Worm (Caenorhabditis elegans): ENCODE results near the gene unc-51.

unc-51 gene

DNA sequence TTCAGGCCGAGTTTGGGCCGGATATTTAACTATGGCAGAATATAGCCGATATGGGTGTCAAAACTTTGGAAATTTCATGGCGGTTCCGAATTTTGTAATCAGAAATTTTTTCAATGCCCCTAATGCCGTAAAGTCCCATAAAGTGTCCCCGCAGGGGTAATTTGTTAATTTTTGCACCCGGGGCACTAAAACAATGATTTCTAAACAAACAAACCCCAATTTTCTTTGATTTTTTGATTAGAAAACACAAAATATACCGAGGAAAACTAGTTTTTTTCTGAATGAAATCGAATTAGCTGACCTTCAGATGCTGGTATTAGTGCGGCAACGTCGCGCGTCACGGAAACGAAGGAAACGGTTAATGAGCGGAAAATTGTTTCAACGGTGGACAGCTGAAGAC, 30.6 kb upstream of the unc-51 start:
- TF ChIP-seq die-1 (tag; optimal IDR thresholded peaks at IDR 0.05) (no peak), ceh-79 (tag; optimal IDR thresholded peaks at IDR 0.05) (no peak), lsl-1 (GFP tag; optimal IDR thresholded peaks at IDR 0.05) (no peak), tbp1 (GFP tag; optimal IDR thresholded peaks at IDR 0.05) (no peak), zfh-2 (GFP tag; conservative IDR thresholded peaks at IDR 0.05) (no peak), F55B11.4 (tag; optimal IDR thresholded peaks at IDR 0.05; ENCODE audit: borderline replicate concordance, insufficient read depth) (no peak), hmg-1.2 (GFP tag; IDR thresholded peaks at IDR 0.05) (no peak), nhr-120 (GFP tag; IDR thresholded peaks at IDR 0.05) (no peak), snpc-1.3 (tag; optimal IDR thresholded peaks at IDR 0.05; ENCODE audit: insufficient read depth) (no peak), lir-1 (GFP tag; conservative IDR thresholded peaks at IDR 0.05) (no peak), F57A8.1 (GFP tag; optimal IDR thresholded peaks at IDR 0.05) (no peak), Y53F4B.3 (GFP tag; IDR thresholded peaks at IDR 0.05) (no peak), ama-1 (optimal IDR thresholded peaks at IDR 0.05) (no peak), ama-1 (GFP tag; optimal IDR thresholded peaks at IDR 0.05) (no peak), somi-1 (GFP tag; optimal IDR thresholded peaks at IDR 0.05) (no peak), let-607 (tag; optimal IDR thresholded peaks at IDR 0.05) (no peak), C06A6.2 (GFP tag; conservative IDR thresholded peaks at IDR 0.05) (no peak), gei-17 (GFP tag; optimal IDR thresholded peaks at IDR 0.05) (no peak), F57C9.4 (tag; optimal IDR thresholded peaks at IDR 0.05) (no peak)

ce11 chrV:20022996-20023456, 18.7 kb upstream of the unc-51 start, which contains the start of gene lgc-55:
Gene lgc-55 (plus strand): TSS chrV:20023046.
- TF ChIP-seq K12H6.12 (tag; optimal IDR thresholded peaks at IDR 0.05) (no peak), ets-4 (GFP tag; optimal IDR thresholded peaks at IDR 0.05) (no peak), pbrm-1 (GFP tag; IDR thresholded peaks at IDR 0.05) (no peak), bed-1 (GFP tag; IDR thresholded peaks at IDR 0.05) (0 out of 2 replicates have a peak, but pooled peaks have one; percentile 62), B0261.1 (tag; optimal IDR thresholded peaks at IDR 0.05) (peak; percentile 10), cebp-2 (GFP tag; IDR thresholded peaks at IDR 0.05) (no peak), F23B12.7 (tag; optimal IDR thresholded peaks at IDR 0.05; ENCODE audit: insufficient read depth) (no peak), F39B2.1 (GFP tag; IDR thresholded peaks at IDR 0.05) (no peak), ama-1 (optimal IDR thresholded peaks at IDR 0.05) (no peak), ama-1 (GFP tag; optimal IDR thresholded peaks at IDR 0.05) (no peak), athp-1 (tag; optimal IDR thresholded peaks at IDR 0.05) (no peak), rpc-1 (optimal IDR thresholded peaks at IDR 0.05) (peak; percentile 5), rpc-1 (tag; optimal IDR thresholded peaks at IDR 0.05) (peak; percentile 55), Y53F4B.3 (GFP tag; IDR thresholded peaks at IDR 0.05) (no peak)

DNA sequence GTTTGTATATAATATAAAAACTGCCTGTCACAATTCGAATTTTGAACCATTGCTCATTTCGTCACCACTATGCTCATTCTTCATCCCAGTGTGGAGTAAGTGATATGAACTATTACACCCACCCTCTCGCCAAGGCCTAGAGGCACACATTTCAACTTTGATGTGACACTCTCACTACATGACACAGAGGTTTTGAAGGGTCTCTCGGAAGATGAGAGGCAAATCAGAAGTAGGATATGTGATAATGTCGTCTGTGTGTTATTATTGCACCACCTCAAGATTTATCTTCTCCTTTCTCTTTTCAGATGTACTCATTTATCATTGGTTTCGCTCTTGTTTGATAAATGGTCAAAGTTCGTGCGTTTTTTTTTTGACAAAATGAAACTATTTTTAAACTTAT, 17.1 kb upstream of the unc-51 start:
- TF ChIP-seq ceh-40 (GFP tag; IDR thresholded peaks at IDR 0.05), result no peak
- no peak for TF ChIP-seq repo-1 (tag; optimal IDR thresholded peaks at IDR 0.05)

DNA sequence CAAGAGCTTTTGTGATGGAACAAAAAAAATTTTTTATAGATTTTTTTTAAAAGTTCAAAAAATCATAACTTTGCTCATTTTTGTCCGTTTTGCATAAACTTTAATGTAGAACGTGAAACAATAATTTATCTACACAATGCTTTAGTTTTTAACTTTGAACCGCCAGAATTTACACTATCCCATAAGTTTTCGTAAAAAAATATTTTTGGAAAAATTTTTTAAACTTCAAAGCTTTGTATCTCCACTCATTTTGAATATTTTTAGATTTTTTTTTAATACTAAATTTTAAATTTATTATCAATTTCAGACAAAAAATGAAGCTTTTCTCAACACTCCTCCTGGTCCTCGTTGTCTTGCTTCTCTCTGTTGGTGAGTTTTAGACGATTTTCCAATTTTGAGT, 7.4 kb upstream of the unc-51 start, which contains the start of gene Y60A3A.21:
Gene Y60A3A.21 (plus strand): TSS at position 301 of the 400 bp plus-strand sequence.
- no peak for TF ChIP-seq ets-4 (GFP tag; optimal IDR thresholded peaks at IDR 0.05)
- TF ChIP-seq nhr-179 (tag; optimal IDR thresholded peaks at IDR 0.05), result no peak
- no peak for TF ChIP-seq madf-6 (GFP tag; IDR thresholded peaks at IDR 0.05)
- no peak for TF ChIP-seq let-526 (GFP tag; IDR thresholded peaks at IDR 0.05)
- TF ChIP-seq tbp1 (GFP tag; optimal IDR thresholded peaks at IDR 0.05), result no peak
- TF ChIP-seq F55B11.4 (tag; optimal IDR thresholded peaks at IDR 0.05; ENCODE audit: borderline replicate concordance, insufficient read depth), result no peak
- TF ChIP-seq gei-17 (GFP tag; optimal IDR thresholded peaks at IDR 0.05), result no peak
- no peak for TF ChIP-seq rec-8 (tag; optimal IDR thresholded peaks at IDR 0.05)
- no peak for TF ChIP-seq ama-1 (optimal IDR thresholded peaks at IDR 0.05)
- TF ChIP-seq ama-1 (GFP tag; optimal IDR thresholded peaks at IDR 0.05), result no peak
- TF ChIP-seq snpc-1.1 (tag; optimal IDR thresholded peaks at IDR 0.05; ENCODE audit: insufficient read depth), result no peak
- no peak for TF ChIP-seq bed-1 (GFP tag; IDR thresholded peaks at IDR 0.05)
- no peak for TF ChIP-seq hlh-26 (GFP tag; conservative IDR thresholded peaks at IDR 0.05)
- no peak for TF ChIP-seq attf-5 (GFP tag; optimal IDR thresholded peaks at IDR 0.05)
- no peak for TF ChIP-seq B0336.3 (GFP tag; IDR thresholded peaks at IDR 0.05)
- TF ChIP-seq snpc-1.3 (tag; optimal IDR thresholded peaks at IDR 0.05; ENCODE audit: insufficient read depth), result no peak
- no peak for TF ChIP-seq ekl-4 (GFP tag; IDR thresholded peaks at IDR 0.05)
- TF ChIP-seq K12H6.12 (tag; optimal IDR thresholded peaks at IDR 0.05), result no peak

All from whole organism, young adult.